Fruit fly (Drosophila melanogaster) whole organism, prepupa: ENCODE data around the gene mRpS18B.

Experiments
- Blimp-1 ChIP-seq: fragments of 200-800 bp; sonication (Bioruptor generic); optimal IDR thresholded peaks from 3 replicates; lab custom pipeline; 2017; ENCODE audit warnings: missing biosample characterization, missing genetic modification characterization, mild to moderate bottlenecking, moderate library complexity, missing genetic modification reagents
- CG10669 ChIP-seq: fragments of 200-800 bp; sonication (Bioruptor generic); optimal IDR thresholded peaks from 3 replicates; lab custom pipeline; 2018; ENCODE audit warnings: missing biosample characterization, mild to moderate bottlenecking, missing genetic modification characterization, moderate library complexity
- CG11762 ChIP-seq: fragments of 200-800 bp; sonication (Bioruptor generic); optimal IDR thresholded peaks from 3 replicates; lab custom pipeline; 2016; ENCODE audit warnings: missing biosample characterization, missing genetic modification characterization; ENCODE audit not compliant: insufficient read depth
- CG11902 ChIP-seq: fragments of 200-800 bp; sonication (Bioruptor generic); optimal IDR thresholded peaks from 3 replicates; lab custom pipeline; 2016; ENCODE audit warnings: missing biosample characterization, missing genetic modification characterization
- CG1621 ChIP-seq: fragments of 200-800 bp; sonication (Bioruptor generic); optimal IDR thresholded peaks from 3 replicates; lab custom pipeline; 2018; ENCODE audit warnings: missing biosample characterization, mild to moderate bottlenecking, missing genetic modification characterization
- CG16779 ChIP-seq: fragments of 200-800 bp; sonication (Bioruptor generic); optimal IDR thresholded peaks from 3 replicates; lab custom pipeline; 2017; ENCODE audit warnings: missing biosample characterization, mild to moderate bottlenecking, missing genetic modification characterization
- CG3032 ChIP-seq: fragments of 200-800 bp; optimal IDR thresholded peaks from 2 replicates; lab custom pipeline; 2019; ENCODE audit warnings: missing biosample characterization, mild to moderate bottlenecking, missing genetic modification characterization, moderate library complexity
- CG32006 ChIP-seq: fragments of 200-800 bp; sonication (Bioruptor generic); optimal IDR thresholded peaks from 3 replicates; lab custom pipeline; 2017; ENCODE audit warnings: missing biosample characterization, mild to moderate bottlenecking, missing genetic modification characterization
- CG34406 ChIP-seq: fragments of 200-800 bp; sonication (Bioruptor generic); optimal IDR thresholded peaks from 3 replicates; lab custom pipeline; 2016; ENCODE audit warnings: missing biosample characterization, missing genetic modification characterization
- CG4318 ChIP-seq: fragments of 200-800 bp; sonication (Bioruptor generic); optimal IDR thresholded peaks from 3 replicates; lab custom pipeline; 2017; ENCODE audit warnings: missing biosample characterization, mild to moderate bottlenecking, missing genetic modification characterization
- CG6163 ChIP-seq: fragments of 200-800 bp; sonication (Bioruptor generic); IDR thresholded peaks from 3 replicates; pipeline ENCODE4 v1.3.6; 2022; ENCODE audit warnings: missing biosample characterization, missing genetic modification characterization
- CG6276 ChIP-seq: fragments of 200-800 bp; sonication (Bioruptor generic); optimal IDR thresholded peaks from 2 replicates; lab custom pipeline; 2017; ENCODE audit warnings: missing biosample characterization, mild to moderate bottlenecking, missing genetic modification characterization
- CG6792 ChIP-seq: fragments of 200-800 bp; sonication (Bioruptor generic); optimal IDR thresholded peaks from 3 replicates; lab custom pipeline; 2016; ENCODE audit warnings: missing biosample characterization, missing genetic modification characterization
- CG6854 ChIP-seq: fragments of 200-800 bp; sonication (Bioruptor generic); optimal IDR thresholded peaks from 2 replicates; lab custom pipeline; 2017; ENCODE audit warnings: missing biosample characterization, mild to moderate bottlenecking, missing genetic modification characterization
- CG8119 ChIP-seq: fragments of 200-800 bp; sonication (Bioruptor generic); IDR thresholded peaks from 3 replicates; pipeline ENCODE4 v1.3.6; 2022; ENCODE audit warnings: missing biosample characterization, missing genetic modification characterization
- CG8319 ChIP-seq: fragments of 200-800 bp; sonication (Bioruptor generic); optimal IDR thresholded peaks from 3 replicates; lab custom pipeline; 2016; ENCODE audit warnings: missing biosample characterization, missing genetic modification characterization
- CG8632 ChIP-seq: fragments of 200-800 bp; sonication (Bioruptor generic); optimal IDR thresholded peaks from 3 replicates; lab custom pipeline; 2016; ENCODE audit warnings: missing biosample characterization, missing genetic modification characterization
- CG9139 ChIP-seq: fragments of 200-800 bp; sonication (Bioruptor generic); optimal IDR thresholded peaks from 3 replicates; lab custom pipeline; 2017; ENCODE audit warnings: missing biosample characterization, mild to moderate bottlenecking, missing genetic modification characterization
- Eip75B ChIP-seq: fragments of 200-800 bp; sonication (Bioruptor generic); optimal IDR thresholded peaks from 3 replicates; lab custom pipeline; 2016; ENCODE audit warnings: missing biosample characterization, missing genetic modification characterization
- Eip78C ChIP-seq: fragments of 200-800 bp; sonication (Bioruptor generic); peaks from one replicate; lab custom pipeline; 2016; ENCODE audit warnings: missing biosample characterization, missing genetic modification characterization
- Eip93F ChIP-seq: fragments of 200-800 bp; sonication (Bioruptor generic); optimal IDR thresholded peaks from 2 replicates; lab custom pipeline; 2016; ENCODE audit warnings: missing biosample characterization, mild to moderate bottlenecking, missing genetic modification characterization
- Ets21C ChIP-seq: fragments of 200-800 bp; sonication (Bioruptor generic); optimal IDR thresholded peaks from 3 replicates; lab custom pipeline; 2016; ENCODE audit warnings: missing biosample characterization, missing genetic modification characterization
- Ets96B ChIP-seq: fragments of 200-800 bp; optimal IDR thresholded peaks from 2 replicates; lab custom pipeline; 2019; ENCODE audit warnings: missing biosample characterization, mild to moderate bottlenecking, missing genetic modification characterization, moderate library complexity
- Gug ChIP-seq: fragments of 200-800 bp; sonication (Bioruptor generic); IDR thresholded peaks from 2 replicates; pipeline ENCODE4 v1.3.6; 2022; ENCODE audit warnings: missing biosample characterization, missing genetic modification characterization
- Hr38 ChIP-seq: sonication (Bioruptor generic); optimal IDR thresholded peaks from 2 replicates; lab custom pipeline; 2016; ENCODE audit warnings: missing biosample characterization, missing genetic modification characterization
- Hr39 ChIP-seq: fragments of 200-800 bp; sonication (Bioruptor generic); optimal IDR thresholded peaks from 2 replicates; lab custom pipeline; 2016; ENCODE audit warnings: missing biosample characterization, missing genetic modification characterization
- Lpt ChIP-seq: fragments of 200-800 bp; sonication (Bioruptor generic); optimal IDR thresholded peaks from 3 replicates; lab custom pipeline; 2016; ENCODE audit warnings: missing biosample characterization, missing genetic modification characterization
- Met ChIP-seq: fragments of 200-800 bp; sonication (Bioruptor generic); optimal IDR thresholded peaks from 3 replicates; lab custom pipeline; 2016; ENCODE audit warnings: missing biosample characterization, missing genetic modification characterization
- Smox ChIP-seq: fragments of 200-800 bp; sonication (Bioruptor generic); optimal IDR thresholded peaks from 3 replicates; lab custom pipeline; 2016; ENCODE audit warnings: missing biosample characterization, missing genetic modification characterization
- Sox102F ChIP-seq: fragments of 200-800 bp; sonication (Bioruptor generic); optimal IDR thresholded peaks from 2 replicates; lab custom pipeline; 2016; ENCODE audit warnings: missing biosample characterization, mild to moderate bottlenecking, missing genetic modification characterization
- achi ChIP-seq: fragments of 200-800 bp; sonication (Bioruptor generic); optimal IDR thresholded peaks from 3 replicates; lab custom pipeline; 2016; ENCODE audit warnings: missing biosample characterization, missing genetic modification characterization
- acj6 ChIP-seq: fragments of 200-800 bp; sonication (Bioruptor generic); optimal IDR thresholded peaks from 3 replicates; lab custom pipeline; 2016; ENCODE audit warnings: missing biosample characterization, missing genetic modification characterization
- dac ChIP-seq: fragments of 200-800 bp; sonication (Bioruptor generic); optimal IDR thresholded peaks from 2 replicates; lab custom pipeline; 2017; ENCODE audit warnings: missing biosample characterization, mild to moderate bottlenecking, missing genetic modification characterization
- dsx ChIP-seq: fragments of 200-800 bp; optimal IDR thresholded peaks from 3 replicates; lab custom pipeline; 2019; ENCODE audit warnings: missing biosample characterization, mild to moderate bottlenecking, missing genetic modification characterization, moderate library complexity; ENCODE audit not compliant: poor library complexity, severe bottlenecking
- esn ChIP-seq: fragments of 200-800 bp; sonication (Bioruptor generic); optimal IDR thresholded peaks from 2 replicates; lab custom pipeline; 2016; ENCODE audit warnings: missing biosample characterization, mild to moderate bottlenecking, missing genetic modification characterization, moderate library complexity
- fd59A ChIP-seq: fragments of 200-800 bp; sonication (Bioruptor generic); optimal IDR thresholded peaks from 2 replicates; lab custom pipeline; 2017; ENCODE audit warnings: missing biosample characterization, mild to moderate bottlenecking, missing genetic modification characterization, missing genetic modification reagents
- fd85E ChIP-seq: fragments of 200-800 bp; sonication (Bioruptor generic); optimal IDR thresholded peaks from 3 replicates; lab custom pipeline; 2016; ENCODE audit warnings: missing biosample characterization, missing genetic modification characterization
- fkh ChIP-seq: fragments of 200-800 bp; sonication (Bioruptor generic); optimal IDR thresholded peaks from 3 replicates; lab custom pipeline; 2017; ENCODE audit warnings: missing biosample characterization, mild to moderate bottlenecking, missing genetic modification characterization, moderate library complexity
- lz ChIP-seq: fragments of 200-800 bp; sonication (Bioruptor generic); optimal IDR thresholded peaks from 3 replicates; lab custom pipeline; 2016; ENCODE audit warnings: missing biosample characterization, missing genetic modification characterization
- net ChIP-seq: fragments of 200-800 bp; sonication (Bioruptor generic); optimal IDR thresholded peaks from 3 replicates; lab custom pipeline; 2016; ENCODE audit warnings: missing biosample characterization, missing genetic modification characterization
- pdm3 ChIP-seq: fragments of 200-800 bp; sonication (Bioruptor generic); optimal IDR thresholded peaks from 3 replicates; lab custom pipeline; 2016; ENCODE audit warnings: missing biosample characterization, missing genetic modification characterization
- salr ChIP-seq, 2 experiments: fragments of 200-800 bp; sonication (Bioruptor generic); optimal IDR thresholded peaks; 3 replicates each; lab custom pipeline; 2016 to 2018; ENCODE audit warnings: missing biosample characterization in 2 of 2, missing genetic modification characterization in 2 of 2, mild to moderate bottlenecking in 1 of 2
- spab ChIP-seq: fragments of 200-800 bp; sonication (Bioruptor generic); optimal IDR thresholded peaks from 2 replicates; lab custom pipeline; 2017; ENCODE audit warnings: missing biosample characterization, mild to moderate bottlenecking, missing genetic modification characterization, missing genetic modification reagents
- ss ChIP-seq, 2 experiments: fragments of 200-800 bp; sonication (Bioruptor generic); optimal IDR thresholded peaks; 2 replicates in 1 of 2; 3 replicates in 1 of 2; lab custom pipeline; 2017 to 2018; ENCODE audit warnings: mild to moderate bottlenecking in 2 of 2, missing biosample characterization in 2 of 2, missing genetic modification characterization in 2 of 2, moderate library complexity in 1 of 2
- svp ChIP-seq: fragments of 200-800 bp; sonication (Bioruptor generic); peaks from one replicate; lab custom pipeline; 2016; ENCODE audit warnings: missing biosample characterization, missing genetic modification characterization
- vri ChIP-seq: fragments of 200-800 bp; sonication (Bioruptor generic); optimal IDR thresholded peaks from 3 replicates; lab custom pipeline; 2016; ENCODE audit warnings: missing biosample characterization, mild to moderate bottlenecking, missing genetic modification characterization

The mRpS18B gene

dm6 chr2L:20078880-20079279, 18.2 kb downstream of the mRpS18B start:
- TF ChIP-seq CG8319 (GFP tag; lab: Kevin White, UChicago) (no peak), CG34406 (no peak), CG8632 (no peak), CG4318 (GFP tag; lab: Kevin White, UChicago) (no peak), Sox102F (GFP tag; lab: Kevin White, UChicago) (no peak), CG3032 (tag; lab: Kevin White, UChicago) (no peak), Lpt (GFP tag; lab: Kevin White, UChicago) (no peak), acj6 (GFP tag; lab: Kevin White, UChicago) (no peak), svp (GFP tag; lab: Kevin White, UChicago) (peak; percentile 57), Eip93F (GFP tag; lab: Kevin White, UChicago) (no peak), CG6276 (GFP tag; lab: Kevin White, UChicago) (no peak), CG1621 (tag; lab: Kevin White, UChicago) (no peak), CG6792 (GFP tag; lab: Kevin White, UChicago) (no peak), CG16779 (no peak), CG10669 (GFP tag; lab: Kevin White, UChicago) (no peak), Ets21C (no peak), CG11762 (no peak), fkh (GFP tag; lab: Kevin White, UChicago) (peak; percentile 8), CG8119 (no peak), fd59A (GFP tag; lab: Kevin White, UChicago) (no peak), CG6854 (GFP tag; lab: Kevin White, UChicago) (no peak), pdm3 (GFP tag; lab: Kevin White, UChicago) (no peak), ss (GFP tag; optimal IDR thresholded peaks at IDR 0.05; lab: Kevin White, UChicago) (no peak), net (no peak), fd85E (no peak), Eip75B (GFP tag; lab: Kevin White, UChicago) (no peak), CG11902 (GFP tag; lab: Kevin White, UChicago) (no peak), CG32006 (GFP tag; lab: Kevin White, UChicago) (no peak), salr (GFP tag; optimal IDR thresholded peaks at IDR 0.05; lab: Kevin White, UChicago) (no peak), lz (GFP tag; lab: Kevin White, UChicago) (peak; percentile 42), Smox (GFP tag; lab: Kevin White, UChicago) (no peak), Hr38 (GFP tag; lab: Kevin White, UChicago) (no peak), esn (GFP tag; lab: Kevin White, UChicago) (peak; percentile 12), Blimp-1 (no peak), Gug (GFP tag; lab: Robert Waterston, UW) (no peak), spab (GFP tag; lab: Kevin White, UChicago) (no peak), vri (GFP tag; lab: Kevin White, UChicago) (no peak), Ets96B (no peak), CG9139 (GFP tag; lab: Kevin White, UChicago) (no peak), Hr39 (GFP tag; lab: Kevin White, UChicago) (peak; percentile 19), Met (GFP tag; lab: Kevin White, UChicago) (peak; percentile 12), Eip78C (GFP tag; lab: Kevin White, UChicago) (peak; percentile 31), CG6163 (no peak), dac (GFP tag; lab: Kevin White, UChicago) (no peak), dsx (GFP tag; lab: Kevin White, UChicago) (no peak), achi (GFP tag; lab: Kevin White, UChicago) (no peak)
